Worm (Caenorhabditis elegans) whole organism, young adult: Measurements from ENCODE around the gene C08B6.6.

Experiments used
- C06A6.2 ChIP-seq: fragments of 200-800 bp; sonication (Bioruptor generic); conservative IDR thresholded peaks from 2 replicates; pipeline ENCODE4 v1.3.6; 2022; ENCODE audit warnings: missing genetic modification characterization, missing compliant biosample characterization
- F37B4.10 ChIP-seq: fragments of 200-800 bp; sonication (Bioruptor generic); IDR thresholded peaks from 2 replicates; pipeline ENCODE4 v1.3.6; 2022; ENCODE audit warnings: missing genetic modification characterization, missing compliant biosample characterization
- F39B2.1 ChIP-seq: fragments of 200-800 bp; sonication (Bioruptor generic); IDR thresholded peaks from 2 replicates; pipeline ENCODE4 v1.3.6; 2022; ENCODE audit warnings: missing genetic modification reagents, missing genetic modification characterization, missing compliant biosample characterization
- akir-1 ChIP-seq: fragments of 200-800 bp; sonication (Bioruptor generic); optimal IDR thresholded peaks from 2 replicates; lab custom pipeline; 2018; ENCODE audit warnings: mild to moderate bottlenecking, missing genetic modification characterization, moderate library complexity, missing compliant biosample characterization
- ama-1 ChIP-seq, 3 experiments: fragments of 150-350 bp in 1 of 3; sonication (generic microtip) in 2 of 3; optimal IDR thresholded peaks; 2 replicates each; lab custom pipeline; 2014 to 2018; ENCODE audit warnings: missing biosample characterization in 2 of 3, missing genetic modification characterization in 2 of 3, missing genetic modification reagents in 2 of 3
- efl-1 ChIP-seq: fragments of 150-350 bp; optimal IDR thresholded peaks from 2 replicates; lab custom pipeline; 2014; ENCODE audit warnings: missing biosample characterization, missing genetic modification reagents, missing genetic modification characterization
- ekl-4 ChIP-seq: fragments of 200-800 bp; sonication (Bioruptor generic); IDR thresholded peaks from 2 replicates; pipeline ENCODE4 v1.3.6; 2022; ENCODE audit warnings: missing genetic modification reagents, missing genetic modification characterization, missing compliant biosample characterization
- hlh-26 ChIP-seq: fragments of 200-800 bp; sonication (Bioruptor generic); conservative IDR thresholded peaks from 2 replicates; pipeline ENCODE4 v1.3.6; 2022; ENCODE audit warnings: missing genetic modification reagents, missing genetic modification characterization, missing compliant biosample characterization
- rcor-1 ChIP-seq: fragments of 200-800 bp; sonication (Bioruptor generic); IDR thresholded peaks from 2 replicates; pipeline ENCODE4 v1.3.6; 2022; ENCODE audit warnings: missing genetic modification reagents, missing genetic modification characterization, missing compliant biosample characterization
- unc-130 ChIP-seq: sonication (generic microtip); optimal IDR thresholded peaks from 2 replicates; lab custom pipeline; 2016; ENCODE audit warnings: missing genetic modification reagents, missing genetic modification characterization, missing compliant biosample characterization
- zfh-2 ChIP-seq: fragments of 200-800 bp; sonication (Bioruptor generic); conservative IDR thresholded peaks from 2 replicates; pipeline ENCODE4 v1.3.6; 2022; ENCODE audit warnings: missing genetic modification reagents, missing genetic modification characterization, missing compliant biosample characterization

DNA sequence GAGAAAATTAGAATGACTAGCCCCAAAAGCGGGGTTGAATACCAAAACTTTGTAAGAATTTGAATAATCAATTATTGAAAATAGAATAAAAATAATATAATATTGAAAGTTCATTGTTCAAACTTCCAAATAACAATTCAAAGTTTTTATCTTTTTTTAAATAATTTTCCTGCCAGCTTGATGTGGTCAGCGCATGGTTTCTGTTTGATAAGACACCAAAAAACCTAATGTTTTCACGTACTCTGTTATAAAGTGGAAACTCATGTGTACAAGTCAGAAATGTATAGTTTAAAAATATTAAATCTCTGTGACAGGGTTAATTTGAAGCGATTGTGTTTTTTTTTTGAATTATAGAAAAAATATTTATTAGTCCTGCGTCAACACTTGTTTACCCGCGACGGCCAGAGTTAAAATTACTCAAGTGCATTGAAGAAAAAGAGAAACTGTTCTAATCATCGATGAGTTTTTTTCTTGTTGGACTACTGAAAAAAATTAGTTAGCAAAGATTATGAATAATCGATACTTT is 18.6 kb upstream of the C08B6.6 start, which contains the start of gene ugt-17:
- TF ChIP-seq C06A6.2 (GFP tag; lab: Robert Waterston, UW) (no peak), F37B4.10 (GFP tag; lab: Robert Waterston, UW) (no peak), ekl-4 (GFP tag; lab: Robert Waterston, UW) (no peak), akir-1 (GFP tag; lab: Kevin White, UChicago) (no peak), F39B2.1 (GFP tag; lab: Robert Waterston, UW) (no peak), efl-1 (GFP tag; lab: Kevin White, UChicago) (no peak), zfh-2 (GFP tag; lab: Robert Waterston, UW) (no peak), ama-1 (optimal IDR thresholded peaks at IDR 0.05; lab: Kevin White, UChicago) (no peak), ama-1 (GFP tag; optimal IDR thresholded peaks at IDR 0.05; lab: Kevin White, UChicago) (no peak), rcor-1 (GFP tag; lab: Robert Waterston, UW) (no peak), hlh-26 (GFP tag; lab: Robert Waterston, UW) (no peak), unc-130 (GFP tag; lab: Kevin White, UChicago) (no peak)
